Worm (Caenorhabditis elegans) whole organism, L4 larva: ENCODE results near the gene C35B1.3.

ENCODE experiments used
- D1046.2 ChIP-seq: fragments of 200-800 bp; sonication (Bioruptor generic); IDR thresholded peaks from 2 replicates; pipeline ENCODE4 v1.3.6; 2022; ENCODE audit warnings: missing genetic modification characterization, missing compliant biosample characterization
- F26F4.8 ChIP-seq: fragments of 200-800 bp; sonication (Bioruptor generic); conservative IDR thresholded peaks from 2 replicates; pipeline ENCODE4 v1.3.6; 2022; ENCODE audit warnings: missing genetic modification characterization, missing compliant biosample characterization
- F37D6.2 ChIP-seq: sonication (generic microtip); optimal IDR thresholded peaks from 2 replicates; lab custom pipeline; 2016; ENCODE audit warnings: mild to moderate bottlenecking, missing genetic modification characterization, missing compliant biosample characterization
- F44E2.7 ChIP-seq: fragments of 200-800 bp; sonication (Bioruptor generic); IDR thresholded peaks from 2 replicates; pipeline ENCODE4 v2.1.2; 2022; ENCODE audit warnings: missing genetic modification characterization, missing compliant biosample characterization
- F49E8.2 ChIP-seq: sonication (generic microtip); optimal IDR thresholded peaks from 2 replicates; lab custom pipeline; 2016; ENCODE audit warnings: missing compliant biosample characterization, mild to moderate bottlenecking, missing genetic modification characterization, borderline replicate concordance
- Y5F2A.4 ChIP-seq: fragments of 200-800 bp; sonication (Bioruptor generic); optimal IDR thresholded peaks from 2 replicates; lab custom pipeline; 2018; ENCODE audit warnings: mild to moderate bottlenecking, missing genetic modification characterization, missing compliant biosample characterization
- aly-2 ChIP-seq: sonication (generic microtip); optimal IDR thresholded peaks from 2 replicates; lab custom pipeline; 2018; ENCODE audit warnings: missing biosample characterization, missing genetic modification characterization
- arid-1 ChIP-seq: fragments of 200-800 bp; sonication (Bioruptor generic); conservative IDR thresholded peaks from 2 replicates; pipeline ENCODE4 v1.3.6; 2022; ENCODE audit warnings: missing genetic modification reagents, missing genetic modification characterization, missing compliant biosample characterization
- ceh-32 ChIP-seq: sonication (generic microtip); optimal IDR thresholded peaks from 2 replicates; lab custom pipeline; 2016; ENCODE audit warnings: mild to moderate bottlenecking, missing genetic modification characterization, missing compliant biosample characterization; ENCODE audit not compliant: poor library complexity
- ceh-62 ChIP-seq: sonication (generic microtip); optimal IDR thresholded peaks from 2 replicates; lab custom pipeline; 2017; ENCODE audit warnings: missing biosample characterization, missing genetic modification characterization
- ceh-82 ChIP-seq: sonication (generic microtip); optimal IDR thresholded peaks from 2 replicates; lab custom pipeline; 2017; ENCODE audit warnings: missing biosample characterization, missing genetic modification characterization
- ces-1 ChIP-seq: fragments of 150-350 bp; sonication (generic microtip); optimal IDR thresholded peaks from 4 replicates; lab custom pipeline; 2014; ENCODE audit warnings: missing biosample characterization, missing genetic modification reagents, missing genetic modification characterization
- cey-2 ChIP-seq: sonication (generic microtip); optimal IDR thresholded peaks from 3 replicates; lab custom pipeline; 2017; ENCODE audit warnings: missing genetic modification characterization, mild to moderate bottlenecking, missing compliant biosample characterization, antibody characterized with exemption, borderline replicate concordance; ENCODE audit not compliant: insufficient read depth
- ctbp-1 ChIP-seq: fragments of 200-800 bp; sonication (Bioruptor generic); IDR thresholded peaks from 2 replicates; pipeline ENCODE4 v1.3.6; 2022; ENCODE audit warnings: missing genetic modification reagents, missing genetic modification characterization, missing compliant biosample characterization
- daf-16 ChIP-seq, 3 experiments: sonication (generic microtip); optimal IDR thresholded peaks; 2 replicates each; lab custom pipeline; 2016 to 2017; ENCODE audit warnings: missing genetic modification characterization in 3 of 3, missing genetic modification reagents in 3 of 3, mild to moderate bottlenecking in 2 of 3, missing compliant biosample characterization in 2 of 3, missing biosample characterization in 1 of 3, moderate library complexity in 1 of 3
- daf-19 ChIP-seq: fragments of 200-800 bp; sonication (Bioruptor generic); conservative IDR thresholded peaks from 2 replicates; pipeline ENCODE4 v1.3.6; 2022; ENCODE audit warnings: missing genetic modification characterization, missing compliant biosample characterization
- dmd-8 ChIP-seq: fragments of 200-800 bp; sonication (Bioruptor generic); IDR thresholded peaks from 2 replicates; pipeline ENCODE4 v1.3.6; 2022; ENCODE audit warnings: missing genetic modification characterization, missing compliant biosample characterization
- dmd-9 ChIP-seq: fragments of 200-800 bp; sonication (Bioruptor generic); IDR thresholded peaks from 2 replicates; pipeline ENCODE4 v1.3.6; 2022; ENCODE audit warnings: missing genetic modification reagents, missing genetic modification characterization, missing compliant biosample characterization
- dpl-1 ChIP-seq: fragments of 150-350 bp; optimal IDR thresholded peaks from 2 replicates; lab custom pipeline; 2014; ENCODE audit warnings: missing biosample characterization, missing genetic modification reagents, missing genetic modification characterization
- duxl-1 ChIP-seq: sonication (generic microtip); optimal IDR thresholded peaks from 2 replicates; lab custom pipeline; 2016; ENCODE audit warnings: mild to moderate bottlenecking, missing genetic modification characterization, moderate library complexity, missing compliant biosample characterization; ENCODE audit not compliant: poor library complexity
- egl-27 ChIP-seq: sonication (generic microtip); optimal IDR thresholded peaks from 3 replicates; lab custom pipeline; 2017; ENCODE audit warnings: missing biosample characterization, missing genetic modification reagents, missing genetic modification characterization
- egl-43 ChIP-seq: fragments of 200-800 bp; sonication (Bioruptor generic); IDR thresholded peaks from 2 replicates; pipeline ENCODE4 v1.3.6; 2022; ENCODE audit warnings: missing genetic modification reagents, missing genetic modification characterization, missing compliant biosample characterization
- gei-8 ChIP-seq: fragments of 200-800 bp; sonication (Bioruptor generic); optimal IDR thresholded peaks from 2 replicates; lab custom pipeline; 2018; ENCODE audit warnings: mild to moderate bottlenecking, missing genetic modification characterization, missing compliant biosample characterization
- hif-1 ChIP-seq, 2 experiments: sonication (generic microtip); optimal IDR thresholded peaks; 2 replicates each; lab custom pipeline; 2016 to 2017; ENCODE audit warnings: missing compliant biosample characterization in 2 of 2, missing genetic modification characterization in 2 of 2, missing genetic modification reagents in 2 of 2, missing genotype in 2 of 2, mild to moderate bottlenecking in 1 of 2
- lim-7 ChIP-seq: fragments of 200-800 bp; sonication (Bioruptor generic); IDR thresholded peaks from 2 replicates; pipeline ENCODE4 v1.3.6; 2022; ENCODE audit warnings: missing genetic modification characterization, missing compliant biosample characterization
- lin-29 ChIP-seq: fragments of 200-800 bp; sonication (Bioruptor generic); IDR thresholded peaks from 2 replicates; pipeline ENCODE4 v1.3.6; 2022; ENCODE audit warnings: missing genetic modification reagents, missing genetic modification characterization, missing compliant biosample characterization
- lin-38 ChIP-seq: fragments of 200-800 bp; sonication (Bioruptor generic); IDR thresholded peaks from 2 replicates; pipeline ENCODE4 v1.3.6; 2022; ENCODE audit warnings: missing genetic modification reagents, missing genetic modification characterization, missing compliant biosample characterization
- lir-3 ChIP-seq: sonication (generic microtip); optimal IDR thresholded peaks from 2 replicates; lab custom pipeline; 2016; ENCODE audit warnings: mild to moderate bottlenecking, missing genetic modification characterization, missing compliant biosample characterization
- mep-1 ChIP-seq: fragments of 150-350 bp; sonication (generic microtip); optimal IDR thresholded peaks from 3 replicates; lab custom pipeline; 2014; ENCODE audit warnings: missing biosample characterization, missing genetic modification characterization
- mes-2 ChIP-seq: sonication (generic microtip); optimal IDR thresholded peaks from 2 replicates; lab custom pipeline; 2016; ENCODE audit warnings: missing genotype, mild to moderate bottlenecking, missing genetic modification characterization, missing compliant biosample characterization; ENCODE audit not compliant: poor library complexity, severe bottlenecking
- nhr-11 ChIP-seq: fragments of 150-350 bp; optimal IDR thresholded peaks from 2 replicates; lab custom pipeline; 2014; ENCODE audit warnings: missing biosample characterization, missing genetic modification characterization
- nhr-237 ChIP-seq: sonication (generic microtip); optimal IDR thresholded peaks from 2 replicates; lab custom pipeline; 2017; ENCODE audit warnings: missing biosample characterization, missing genetic modification characterization
- nhr-41 ChIP-seq: fragments of 200-800 bp; sonication (Bioruptor generic); IDR thresholded peaks from 2 replicates; pipeline ENCODE4 v1.3.6; 2022; ENCODE audit warnings: missing genetic modification reagents, missing genetic modification characterization, missing compliant biosample characterization
- nhr-48 ChIP-seq: sonication (generic microtip); optimal IDR thresholded peaks from 2 replicates; lab custom pipeline; 2016; ENCODE audit warnings: mild to moderate bottlenecking, missing genetic modification characterization, missing compliant biosample characterization
- nhr-6 ChIP-seq: fragments of 150-350 bp; optimal IDR thresholded peaks from 2 replicates; lab custom pipeline; 2014; ENCODE audit warnings: missing biosample characterization, missing genetic modification characterization
- nhr-76 ChIP-seq: fragments of 150-350 bp; optimal IDR thresholded peaks from 2 replicates; lab custom pipeline; 2014; ENCODE audit warnings: missing biosample characterization, missing genetic modification characterization
- php-3 ChIP-seq: fragments of 200-800 bp; sonication (Bioruptor generic); IDR thresholded peaks from 2 replicates; pipeline ENCODE4 v1.3.6; 2022; ENCODE audit warnings: missing genetic modification reagents, missing genetic modification characterization, missing compliant biosample characterization
- pqm-1 ChIP-seq: sonication (generic microtip); optimal IDR thresholded peaks from 2 replicates; lab custom pipeline; 2017; ENCODE audit warnings: missing biosample characterization, missing genetic modification characterization
- sdz-12 ChIP-seq: fragments of 200-800 bp; sonication (Bioruptor generic); optimal IDR thresholded peaks from 2 replicates; lab custom pipeline; 2018; ENCODE audit warnings: mild to moderate bottlenecking, missing genetic modification characterization, missing compliant biosample characterization
- skn-1 ChIP-seq: fragments of 150-350 bp; optimal IDR thresholded peaks from 2 replicates; lab custom pipeline; 2014; ENCODE audit warnings: missing biosample characterization, missing genetic modification characterization
- spr-3 ChIP-seq: fragments of 200-800 bp; sonication (Bioruptor generic); optimal IDR thresholded peaks from 2 replicates; lab custom pipeline; 2018; ENCODE audit warnings: mild to moderate bottlenecking, missing genetic modification characterization, missing compliant biosample characterization
- tag-97 ChIP-seq: fragments of 200-800 bp; sonication (Bioruptor generic); IDR thresholded peaks from 2 replicates; pipeline ENCODE4 v1.3.6; 2022; ENCODE audit warnings: missing genetic modification characterization, missing compliant biosample characterization
- unc-130 ChIP-seq: sonication (generic microtip); optimal IDR thresholded peaks from 2 replicates; lab custom pipeline; 2016; ENCODE audit warnings: missing genetic modification reagents, missing genetic modification characterization, missing compliant biosample characterization
- unc-39 ChIP-seq: sonication (generic microtip); optimal IDR thresholded peaks from 2 replicates; lab custom pipeline; 2017; ENCODE audit warnings: missing biosample characterization, missing genetic modification characterization
- unc-62 ChIP-seq, 3 experiments: fragments of 150-350 bp in 1 of 3; sonication (generic microtip); optimal IDR thresholded peaks in 2 of 3; peaks in 1 of 3; 1 replicate in 1 of 3; 2 replicates in 2 of 3; lab custom pipeline; 2014 to 2017; ENCODE audit warnings: missing biosample characterization in 3 of 3, missing genetic modification characterization in 3 of 3, missing genetic modification reagents in 3 of 3, missing genotype in 1 of 3
- vab-7 ChIP-seq: fragments of 200-800 bp; sonication (Bioruptor generic); IDR thresholded peaks from 2 replicates; pipeline ENCODE4 v1.3.6; 2022; ENCODE audit warnings: missing genetic modification reagents, missing genetic modification characterization, missing compliant biosample characterization
- zag-1 ChIP-seq: fragments of 150-350 bp; optimal IDR thresholded peaks from 2 replicates; lab custom pipeline; 2014; ENCODE audit warnings: missing biosample characterization, missing genetic modification characterization
- zfp-2 ChIP-seq: sonication (generic microtip); optimal IDR thresholded peaks from 2 replicates; lab custom pipeline; 2016; ENCODE audit warnings: mild to moderate bottlenecking, missing genetic modification characterization, missing compliant biosample characterization
- zfp-3 ChIP-seq: fragments of 200-800 bp; sonication (Bioruptor generic); conservative IDR thresholded peaks from 2 replicates; pipeline ENCODE4 v1.3.6; 2022; ENCODE audit warnings: missing genetic modification reagents, missing genetic modification characterization, missing compliant biosample characterization
- zip-11 ChIP-seq: fragments of 200-800 bp; sonication (Bioruptor generic); IDR thresholded peaks from 2 replicates; pipeline ENCODE4 v1.3.6; 2022; ENCODE audit warnings: missing genetic modification characterization, missing compliant biosample characterization
- zip-2 ChIP-seq: fragments of 150-350 bp; optimal IDR thresholded peaks from 2 replicates; lab custom pipeline; 2014; ENCODE audit warnings: missing biosample characterization, missing genetic modification characterization

C35B1.3 gene

ce11 chrIV:4034883-4035282 is 46.1 kb upstream of the C35B1.3 start, which contains the start of gene hlh-30 (continued):
- TF ChIP-seq F49E8.2 (no peak), lir-3 (tag; lab: Kevin White, UChicago) (no peak), arid-1 (GFP tag; lab: Robert Waterston, UW) (no peak), aly-2 (tag; lab: Kevin White, UChicago) (no peak), egl-27 (no peak), lin-29 (GFP tag; lab: Robert Waterston, UW) (no peak), mes-2 (tag; lab: Kevin White, UChicago) (peak; percentile 11), ceh-32 (tag; lab: Kevin White, UChicago) (no peak), zip-2 (tag; lab: Kevin White, UChicago) (no peak), zfp-3 (no peak), nhr-11 (tag; lab: Kevin White, UChicago) (peak; percentile 35), dmd-8 (GFP tag; lab: Robert Waterston, UW) (no peak), Y5F2A.4 (no peak), daf-19 (GFP tag; lab: Robert Waterston, UW) (no peak), egl-43 (GFP tag; lab: Robert Waterston, UW) (peak; percentile 68), pqm-1 (no peak), ces-1 (GFP tag; lab: Kevin White, UChicago) (no peak), F26F4.8 (GFP tag; lab: Robert Waterston, UW) (no peak), duxl-1 (tag; lab: Kevin White, UChicago) (no peak), spr-3 (no peak), unc-62 (GFP tag; optimal IDR thresholded peaks at IDR 0.05 in 1 of 2; lab: Kevin White, UChicago) (no peak), unc-62 (tag; optimal IDR thresholded peaks at IDR 0.05; lab: Kevin White, UChicago) (no peak), ceh-62 (no peak), skn-1 (tag; lab: Kevin White, UChicago) (no peak), dpl-1 (GFP tag; lab: Kevin White, UChicago) (no peak), ceh-82 (no peak), vab-7 (no peak), unc-39 (no peak), tag-97 (GFP tag; lab: Robert Waterston, UW) (no peak), php-3 (GFP tag; lab: Robert Waterston, UW) (no peak), mep-1 (tag; lab: Kevin White, UChicago) (peak; percentile 67), dmd-9 (GFP tag; lab: Robert Waterston, UW) (no peak), daf-16 (GFP tag; optimal IDR thresholded peaks at IDR 0.05; lab: Kevin White, UChicago) (no peak), daf-16 (tag; optimal IDR thresholded peaks at IDR 0.05; lab: Kevin White, UChicago) (peak; percentile 12), zfp-2 (tag; lab: Kevin White, UChicago) (no peak), cey-2 (no peak), sdz-12 (GFP tag; lab: Kevin White, UChicago) (no peak), ctbp-1 (GFP tag; lab: Robert Waterston, UW) (peak; percentile 76), F44E2.7 (no peak), F37D6.2 (tag; lab: Kevin White, UChicago) (peak; percentile 68), zag-1 (tag; lab: Kevin White, UChicago) (no peak), gei-8 (GFP tag; lab: Kevin White, UChicago) (no peak), zip-11 (no peak), nhr-76 (tag; lab: Kevin White, UChicago) (no peak), nhr-6 (tag; lab: Kevin White, UChicago) (peak; percentile 20), unc-130 (GFP tag; lab: Kevin White, UChicago) (no peak), nhr-48 (peak; percentile 20), nhr-41 (GFP tag; lab: Robert Waterston, UW) (no peak), lin-38 (GFP tag; lab: Robert Waterston, UW) (peak; percentile 38; the same call in 1 of the 2 replicates), lim-7 (0 out of 2 replicates have a peak, but pooled peaks have one; percentile 25), hif-1 (tag; optimal IDR thresholded peaks at IDR 0.05; lab: Kevin White, UChicago) (peak in 1 of 2 experiments; percentile 73), D1046.2 (GFP tag; lab: Robert Waterston, UW) (no peak), nhr-237 (tag; lab: Kevin White, UChicago) (no peak)
